Fruit fly (Drosophila melanogaster): ENCODE measurements around the gene Nplp4.

Gene Nplp4

DNA sequence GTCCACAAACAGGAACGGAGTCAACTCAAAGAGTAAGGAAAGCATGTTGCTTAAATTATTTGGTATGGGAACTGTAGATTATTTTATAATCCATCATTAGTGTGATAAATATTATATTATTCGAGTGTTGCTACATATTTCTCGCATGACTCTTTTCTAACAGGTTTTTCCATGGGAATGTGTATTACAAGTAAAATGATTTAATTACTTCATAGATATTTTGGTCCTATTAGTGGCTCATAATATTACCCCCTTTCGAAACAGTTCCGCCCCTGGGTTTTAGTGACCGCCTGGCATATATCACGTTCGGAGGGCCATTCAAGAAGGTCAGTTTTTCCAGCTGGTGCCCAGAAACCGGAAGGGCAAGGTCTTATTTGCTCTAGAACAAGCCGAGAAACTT is 23.9 kb downstream of the Nplp4 start (continued):
- no peak for TF ChIP-seq abd-A (tag; optimal IDR thresholded peaks at IDR 0.05)
- no peak for TF ChIP-seq CG11093 (GFP tag; IDR thresholded peaks at IDR 0.05)
- peak; percentile 38 for TF ChIP-seq CoRest (tag; optimal IDR thresholded peaks at IDR 0.05)
- peak; percentile 63 for TF ChIP-seq Blimp-1 (GFP tag; optimal IDR thresholded peaks at IDR 0.05)
- TF ChIP-seq btn (GFP tag; optimal IDR thresholded peaks at IDR 0.05): no peak
- no peak for TF ChIP-seq da (GFP tag; optimal IDR thresholded peaks at IDR 0.05)
- 0 out of 3 replicates have a peak, but pooled peaks have one; percentile 38 for TF ChIP-seq otp (GFP tag; IDR thresholded peaks at IDR 0.05)
- no peak for TF ChIP-seq kay (GFP tag; optimal IDR thresholded peaks at IDR 0.05)
- TF ChIP-seq zen (tag; optimal IDR thresholded peaks at IDR 0.05): peak; percentile 16
- TF ChIP-seq klu (GFP tag; IDR thresholded peaks at IDR 0.05): no peak
- TF ChIP-seq tup (GFP tag; optimal IDR thresholded peaks at IDR 0.05): no peak
- no peak for TF ChIP-seq CG12104 (GFP tag; optimal IDR thresholded peaks at IDR 0.05)
- TF ChIP-seq esg (GFP tag; conservative IDR thresholded peaks at IDR 0.05): no peak
- no peak for TF ChIP-seq Atf6 (GFP tag; IDR thresholded peaks at IDR 0.05)
- peak; percentile 29; the same call in 1 of the 2 replicates for TF ChIP-seq lmd (GFP tag; IDR thresholded peaks at IDR 0.05)
- TF ChIP-seq pita (GFP tag; optimal IDR thresholded peaks at IDR 0.05): no peak
- TF ChIP-seq CG4424 (GFP tag; optimal IDR thresholded peaks at IDR 0.05): peak; percentile 33
- TF ChIP-seq nom (GFP tag; optimal IDR thresholded peaks at IDR 0.05): no peak
- peak; percentile 91 for TF ChIP-seq Ets65A (GFP tag)
- no peak for TF ChIP-seq Dek (tag; optimal IDR thresholded peaks at IDR 0.05)
- TF ChIP-seq CG10979 (tag; optimal IDR thresholded peaks at IDR 0.05): peak; percentile 60
- TF ChIP-seq gem (tag; optimal IDR thresholded peaks at IDR 0.05): no peak
- no peak for TF ChIP-seq ac (GFP tag; optimal IDR thresholded peaks at IDR 0.05)
- TF ChIP-seq ind (GFP tag; optimal IDR thresholded peaks at IDR 0.05): peak; percentile 9
- no peak for TF ChIP-seq sim (GFP tag; IDR thresholded peaks at IDR 0.05)
- TF ChIP-seq CG17361 (GFP tag; IDR thresholded peaks at IDR 0.05): peak; percentile 51; the same call in 2 of the 3 replicates
- peak; percentile 18 for TF ChIP-seq dmrt11E (tag; optimal IDR thresholded peaks at IDR 0.05)
- no peak for TF ChIP-seq Meics (GFP tag; optimal IDR thresholded peaks at IDR 0.05)
- 0 out of 2 replicates have a peak, but pooled peaks have one; percentile 23 for TF ChIP-seq Ptx1 (GFP tag; IDR thresholded peaks at IDR 0.05)
- peak; percentile 18 for TF ChIP-seq CG4820 (GFP tag; optimal IDR thresholded peaks at IDR 0.05)
- TF ChIP-seq dati (GFP tag; IDR thresholded peaks at IDR 0.05): no peak
- TF ChIP-seq CG15696 (tag; optimal IDR thresholded peaks at IDR 0.05): peak; percentile 27

DNA sequence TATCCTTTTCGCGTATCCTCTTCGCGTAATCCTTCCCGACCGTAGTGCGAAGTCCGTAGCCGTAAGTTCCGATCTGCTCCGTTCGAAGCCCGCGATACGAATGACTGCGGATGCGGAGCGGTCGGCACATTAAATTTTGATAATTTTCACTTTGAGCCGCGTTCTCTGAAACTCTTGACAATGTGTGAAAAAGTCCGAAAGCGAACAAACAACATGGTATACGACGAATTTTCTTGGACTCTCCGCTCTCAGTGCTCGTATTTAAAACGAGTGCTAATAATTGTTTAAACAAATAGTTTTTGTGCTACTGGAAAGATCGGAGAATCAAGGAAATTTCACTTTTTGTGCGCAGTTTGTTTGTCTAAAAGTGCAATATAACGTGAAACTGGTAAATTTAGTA is 27.7 kb downstream of the Nplp4 start, which contains the start of gene CG42296:
CG42296 (minus strand) TSS at position 101 of the 400 bp plus-strand sequence.
- no peak for TF ChIP-seq CG8478 (optimal IDR thresholded peaks at IDR 0.05)
- TF ChIP-seq Blimp-1 (GFP tag; optimal IDR thresholded peaks at IDR 0.05): peak; percentile 65

DNA sequence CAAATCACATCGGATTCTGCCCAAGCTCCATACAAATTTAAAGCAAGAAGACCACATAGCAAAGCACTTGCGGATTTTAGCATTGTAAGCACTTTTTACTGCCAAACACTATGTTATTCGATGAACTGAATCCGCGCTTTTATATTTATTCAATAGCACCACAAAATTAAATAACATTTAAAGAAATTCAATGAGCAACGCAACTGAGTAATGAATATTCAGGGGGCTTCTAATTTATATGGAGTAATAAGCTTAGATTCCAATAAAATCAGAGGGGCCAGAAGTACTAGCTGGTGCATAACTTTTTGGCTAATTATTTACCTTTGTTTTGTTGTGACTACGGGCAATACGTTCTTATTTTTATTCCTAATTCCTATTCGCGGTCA is 28.9 kb downstream of the Nplp4 start, which contains the start of gene lectin-22C:
lectin-22C (minus strand) TSS at position 101 of the 386 bp plus-strand sequence.
- TF ChIP-seq lola (GFP tag; optimal IDR thresholded peaks at IDR 0.05): no peak

DNA sequence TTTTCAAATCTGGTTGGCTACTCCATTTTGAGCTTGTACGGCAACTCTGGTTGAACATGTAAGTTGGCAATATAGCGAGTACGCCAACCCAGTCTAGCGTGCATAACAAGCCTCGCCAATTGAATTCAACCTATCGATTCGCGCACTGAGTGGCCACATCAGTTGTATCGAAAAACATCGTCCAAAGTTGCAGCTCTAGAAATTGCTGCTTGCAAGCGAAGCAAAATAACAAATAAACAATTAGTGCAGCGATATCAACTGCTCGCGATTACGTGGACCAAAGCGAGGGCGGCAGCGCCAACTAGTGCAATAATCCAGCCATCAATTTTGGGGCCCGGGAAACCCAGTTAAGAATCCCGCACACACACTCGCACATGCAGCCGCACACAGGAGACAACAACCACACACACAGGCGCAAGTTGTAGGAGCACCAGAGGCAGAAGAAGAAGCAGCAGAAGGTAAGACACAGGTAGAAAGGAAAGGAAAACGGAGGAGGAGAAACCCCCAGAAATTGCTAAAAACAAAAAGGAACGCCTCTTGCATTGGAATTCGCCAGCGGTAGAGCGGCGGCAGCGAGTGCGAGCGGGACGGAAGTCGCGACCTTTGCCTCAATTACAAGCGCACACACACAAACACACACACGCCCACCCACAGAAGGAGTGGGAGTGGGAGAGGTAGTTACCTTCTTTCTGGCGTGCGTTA is 29.5 kb downstream of the Nplp4 start:
- TF ChIP-seq CG31224 (GFP tag; IDR thresholded peaks at IDR 0.05) (no peak), Six4 (GFP tag; optimal IDR thresholded peaks at IDR 0.05) (no peak), Spps (tag; optimal IDR thresholded peaks at IDR 0.05) (no peak), CG42726 (GFP tag; IDR thresholded peaks at IDR 0.05; ENCODE audit: partially characterized antibody) (peak; percentile 97), CG12769 (tag; optimal IDR thresholded peaks at IDR 0.05) (peak; percentile 55), mirr (GFP tag; optimal IDR thresholded peaks at IDR 0.05) (peak; percentile 33), Elba2 (GFP tag; optimal IDR thresholded peaks at IDR 0.05) (peak; percentile 80), scrt (GFP tag; optimal IDR thresholded peaks at IDR 0.05) (no peak), CG15514 (GFP tag; optimal IDR thresholded peaks at IDR 0.05) (peak; percentile 78), disco-r (GFP tag; optimal IDR thresholded peaks at IDR 0.05) (no peak), CG1603 (tag; optimal IDR thresholded peaks at IDR 0.05) (peak; percentile 95), Max (GFP tag; optimal IDR thresholded peaks at IDR 0.05) (peak; percentile 29), Aef1 (GFP tag; IDR thresholded peaks at IDR 0.05) (no peak)

All from whole organism, embryonic.